Worm (Caenorhabditis elegans) whole organism, late embryonic: ENCODE results near the gene srg-53.

Experiments
- Y22D7AL.16 ChIP-seq: sonication (generic microtip); optimal IDR thresholded peaks from 2 replicates; lab custom pipeline; 2016; ENCODE audit warnings: missing genetic modification characterization, missing compliant biosample characterization
- ceh-31 ChIP-seq: sonication (generic microtip); optimal IDR thresholded peaks from 2 replicates; lab custom pipeline; 2016; ENCODE audit warnings: missing genetic modification characterization, missing compliant biosample characterization
- ceh-9 ChIP-seq: sonication (generic microtip); optimal IDR thresholded peaks from 2 replicates; lab custom pipeline; 2016; ENCODE audit warnings: mild to moderate bottlenecking, missing genetic modification characterization, inconsistent platforms, missing compliant biosample characterization

DNA sequence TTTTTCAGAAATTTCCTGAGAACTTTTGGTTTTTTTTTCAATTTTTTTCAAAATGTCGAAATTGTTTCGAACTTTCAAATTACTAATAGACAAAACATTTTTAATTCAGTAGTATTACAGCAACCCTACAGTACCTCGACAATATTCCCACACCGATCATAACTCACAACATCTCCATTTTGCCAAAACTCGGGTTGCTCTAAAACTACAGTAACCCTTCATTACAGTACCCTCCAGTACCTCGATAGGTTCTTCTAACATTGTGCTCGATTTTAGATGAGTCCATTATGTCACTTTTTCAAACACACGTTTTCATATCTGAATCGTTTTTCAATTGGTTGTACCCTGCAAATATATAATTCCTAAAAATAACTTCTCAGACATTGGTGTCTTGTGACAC is 30.2 kb upstream of the srg-53 start:
- TF ChIP-seq ceh-31 (tag; lab: Kevin White, UChicago), result no peak
- no peak for TF ChIP-seq ceh-9 (tag; lab: Kevin White, UChicago)
- TF ChIP-seq Y22D7AL.16 (tag; lab: Kevin White, UChicago), result no peak
